Fruit fly (Drosophila melanogaster) Kc167 (cell line): ENCODE data around the gene mirr.

ENCODE experiments used
- Myc ChIP-seq: fragments of >200 bp; optimal IDR thresholded peaks from 2 replicates; lab custom pipeline; 2017; ENCODE audit warnings: missing external identifiers
- h ChIP-seq: fragments of >200 bp; optimal IDR thresholded peaks from 3 replicates; lab custom pipeline; 2018; ENCODE audit warnings: missing external identifiers
- insv ChIP-seq: fragments of >200 bp; optimal IDR thresholded peaks from 3 replicates; lab custom pipeline; 2018; ENCODE audit warnings: missing external identifiers
- psq ChIP-seq: fragments of >200 bp; optimal IDR thresholded peaks from 2 replicates; lab custom pipeline; 2017; ENCODE audit warnings: missing external identifiers
- ttk ChIP-seq: sonication (Bioruptor generic); optimal IDR thresholded peaks from 2 replicates; lab custom pipeline; 2017; ENCODE audit warnings: missing external identifiers

dm6 chr3L:12667998-12668616, 25.3 kb upstream of the mirr start:
- TF ChIP-seq h (lab: Kevin White, UChicago) (no peak), Myc (no peak), psq (no peak), insv (no peak), ttk (lab: Kevin White, UChicago) (no peak)
